Fruit fly (Drosophila melanogaster): ENCODE results near the gene Ppcs.

Gene Ppcs

dm6 chr3R:19147511-19148239, at the start of gene Ppcs:
Gene Ppcs (minus strand): TSS chr3R:19147910.
- TF ChIP-seq h (optimal IDR thresholded peaks at IDR 0.05), result no peak
- TF ChIP-seq ttk (optimal IDR thresholded peaks at IDR 0.05), result no peak
- TF ChIP-seq Sin3A (optimal IDR thresholded peaks at IDR 0.05), result no peak
- no peak for TF ChIP-seq Myc (optimal IDR thresholded peaks at IDR 0.05)
- no peak for TF ChIP-seq insv (optimal IDR thresholded peaks at IDR 0.05)
- TF ChIP-seq psq (optimal IDR thresholded peaks at IDR 0.05), result no peak

DNA sequence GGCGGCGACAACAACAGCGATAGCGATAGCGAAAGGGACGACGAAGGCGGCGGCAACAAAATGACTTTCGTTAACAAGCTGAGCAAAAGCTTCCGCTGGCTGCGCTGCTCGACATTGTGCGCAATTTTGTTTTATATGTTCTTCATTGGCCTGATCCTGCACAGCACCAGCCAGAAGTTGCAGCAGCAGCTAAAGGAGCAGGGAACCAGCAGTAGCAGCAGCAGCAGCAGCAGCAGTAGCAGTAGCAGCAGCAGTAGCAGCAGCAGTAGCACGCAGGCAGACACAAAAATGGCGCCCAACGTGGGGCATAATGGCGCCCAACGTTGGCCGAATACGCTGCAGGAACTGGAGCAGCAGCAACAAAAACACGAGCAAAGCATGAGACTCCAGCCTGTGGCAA, 42.3 kb upstream of the Ppcs start:
- TF ChIP-seq Myc (optimal IDR thresholded peaks at IDR 0.05) (no peak), insv (optimal IDR thresholded peaks at IDR 0.05) (no peak), ttk (optimal IDR thresholded peaks at IDR 0.05) (no peak), h (optimal IDR thresholded peaks at IDR 0.05) (no peak), Sin3A (optimal IDR thresholded peaks at IDR 0.05) (no peak)

DNA sequence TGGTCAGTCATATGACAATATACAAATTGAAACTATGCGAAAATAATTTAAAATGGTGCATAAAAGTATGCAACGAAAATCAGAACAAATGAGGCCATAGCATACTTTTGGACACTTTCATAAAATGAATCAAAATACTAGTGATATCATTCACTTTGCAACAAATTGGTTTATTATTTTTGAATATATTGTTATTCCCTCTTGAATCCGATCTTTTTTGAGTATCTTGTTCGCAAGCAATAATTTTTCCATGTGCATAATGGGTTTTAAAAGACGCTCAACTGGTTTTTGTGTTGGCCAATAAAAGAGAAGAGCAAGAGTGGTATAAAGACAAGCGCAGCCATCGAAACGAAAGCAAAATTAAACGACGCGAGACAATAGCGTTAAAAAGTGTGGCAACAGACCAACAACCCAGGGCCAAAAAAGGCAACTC, 40.0 kb upstream of the Ppcs start:
- TF ChIP-seq Sin3A (optimal IDR thresholded peaks at IDR 0.05), result no peak
- no peak for TF ChIP-seq psq (optimal IDR thresholded peaks at IDR 0.05)
- no peak for TF ChIP-seq h (optimal IDR thresholded peaks at IDR 0.05)
- no peak for TF ChIP-seq insv (optimal IDR thresholded peaks at IDR 0.05)
- TF ChIP-seq ttk (optimal IDR thresholded peaks at IDR 0.05), result no peak
- TF ChIP-seq Myc (optimal IDR thresholded peaks at IDR 0.05), result no peak

DNA sequence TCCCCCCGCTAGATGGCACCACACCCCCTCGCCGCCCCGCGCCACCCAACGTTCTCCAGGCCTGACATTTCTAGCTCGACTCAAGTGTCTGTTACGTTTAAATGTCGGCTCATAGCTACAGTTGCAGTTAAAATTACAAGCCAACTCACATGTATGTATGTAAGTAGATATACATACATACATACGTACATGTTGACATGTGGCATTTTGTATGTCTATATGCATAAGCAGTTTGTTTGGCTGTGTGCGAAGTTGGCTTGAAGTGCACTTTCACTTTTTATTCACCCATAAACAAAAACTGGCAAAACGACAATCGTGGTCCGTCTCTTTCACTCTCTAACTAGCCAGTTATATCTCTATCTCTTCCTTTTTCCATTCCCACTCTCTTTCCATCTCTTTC, 35.1 kb upstream of the Ppcs start:
- no peak for TF ChIP-seq psq (optimal IDR thresholded peaks at IDR 0.05)
- no peak for TF ChIP-seq ttk (optimal IDR thresholded peaks at IDR 0.05)
- TF ChIP-seq Sin3A (optimal IDR thresholded peaks at IDR 0.05), result no peak
- no peak for TF ChIP-seq Myc (optimal IDR thresholded peaks at IDR 0.05)
- no peak for TF ChIP-seq h (optimal IDR thresholded peaks at IDR 0.05)
- TF ChIP-seq insv (optimal IDR thresholded peaks at IDR 0.05), result no peak

dm6 chr3R:19181214-19181613, 33.5 kb upstream of the Ppcs start:
- no peak for TF ChIP-seq Sin3A (optimal IDR thresholded peaks at IDR 0.05)
- no peak for TF ChIP-seq ttk (optimal IDR thresholded peaks at IDR 0.05)
- no peak for TF ChIP-seq Myc (optimal IDR thresholded peaks at IDR 0.05)
- TF ChIP-seq psq (optimal IDR thresholded peaks at IDR 0.05), result no peak
- no peak for TF ChIP-seq insv (optimal IDR thresholded peaks at IDR 0.05)
- no peak for TF ChIP-seq h (optimal IDR thresholded peaks at IDR 0.05)

dm6 chr3R:19180263-19180893, 32.7 kb upstream of the Ppcs start, which contains the start of the genes CG5555 and myd:
Gene CG5555 (minus strand): TSS chr3R:19180538.
Gene myd (plus strand): TSS chr3R:19180659.
- TF ChIP-seq psq (optimal IDR thresholded peaks at IDR 0.05) (no peak), insv (optimal IDR thresholded peaks at IDR 0.05) (no peak), h (optimal IDR thresholded peaks at IDR 0.05) (no peak), Sin3A (optimal IDR thresholded peaks at IDR 0.05) (no peak), ttk (optimal IDR thresholded peaks at IDR 0.05) (no peak), Myc (optimal IDR thresholded peaks at IDR 0.05) (no peak)

- TF ChIP-seq psq (optimal IDR thresholded peaks at IDR 0.05), result no peak
- TF ChIP-seq Myc (optimal IDR thresholded peaks at IDR 0.05), result no peak
Measured at dm6 chr3R:19176700-19177099, 29.0 kb upstream of the Ppcs start, which contains the start of gene CG14282. Gene CG14282 (plus strand): TSS chr3R:19177000.

DNA sequence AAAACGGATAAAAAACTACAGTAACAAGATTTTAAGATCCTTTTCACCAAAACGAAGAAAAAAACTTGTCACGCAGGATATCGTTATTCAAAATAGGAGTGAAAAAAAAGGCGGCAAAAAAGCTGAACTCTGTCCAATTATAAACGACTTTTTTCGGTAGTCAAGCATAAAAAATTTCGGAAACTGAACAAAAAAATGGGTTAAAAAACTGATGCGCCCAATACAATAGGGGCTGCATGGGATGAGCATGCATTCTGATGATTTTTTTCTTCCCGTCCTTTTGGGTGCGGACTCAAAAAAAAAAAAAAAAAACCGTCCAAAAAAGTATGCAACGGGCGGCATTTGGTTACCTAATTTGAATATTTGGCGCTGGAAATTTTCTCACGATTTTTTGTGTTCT, 26.8 kb upstream of the Ppcs start:
- TF ChIP-seq h (optimal IDR thresholded peaks at IDR 0.05), result no peak

dm6 chr3R:19167521-19167920, 19.8 kb upstream of the Ppcs start:
- TF ChIP-seq h (optimal IDR thresholded peaks at IDR 0.05) (no peak), psq (optimal IDR thresholded peaks at IDR 0.05) (no peak), insv (optimal IDR thresholded peaks at IDR 0.05) (no peak), Myc (optimal IDR thresholded peaks at IDR 0.05) (no peak), Sin3A (optimal IDR thresholded peaks at IDR 0.05) (no peak), ttk (optimal IDR thresholded peaks at IDR 0.05) (no peak)

DNA sequence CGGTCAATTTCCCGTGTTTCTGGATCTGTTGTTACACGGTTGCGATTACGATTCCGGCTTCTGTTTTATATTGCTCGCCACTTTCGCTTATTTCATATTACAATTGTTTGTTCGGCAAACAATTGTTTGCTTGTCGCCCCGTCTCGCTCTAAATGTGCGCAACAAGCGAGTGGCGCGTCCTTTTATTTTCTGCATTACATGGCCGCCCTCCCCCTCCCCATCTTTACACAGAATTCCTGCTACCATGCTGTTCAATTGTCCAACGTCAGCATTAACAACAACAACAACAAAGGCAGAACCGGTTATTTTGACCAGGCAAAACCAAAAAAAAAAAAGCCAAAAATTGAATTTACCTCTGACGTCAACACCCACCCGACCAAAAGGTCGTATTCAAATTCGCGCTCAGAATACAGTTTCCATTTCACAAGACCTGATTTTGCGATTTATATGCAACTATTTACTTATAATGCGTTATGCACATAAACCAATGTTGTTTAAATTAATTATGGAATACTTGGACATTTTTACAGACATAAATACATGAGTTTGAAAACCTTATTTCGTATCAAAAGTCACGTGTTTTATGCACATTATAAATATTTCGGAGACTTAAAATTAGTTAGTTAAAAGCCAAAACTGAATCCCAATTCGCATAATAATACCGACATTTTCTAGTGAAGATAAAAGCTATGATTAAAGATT, 18.5 kb upstream of the Ppcs start:
- TF ChIP-seq Sin3A (optimal IDR thresholded peaks at IDR 0.05), result no peak

dm6 chr3R:19165620-19166055, 17.9 kb upstream of the Ppcs start:
- TF ChIP-seq ttk (optimal IDR thresholded peaks at IDR 0.05), result no peak
- TF ChIP-seq Myc (optimal IDR thresholded peaks at IDR 0.05), result no peak
- no peak for TF ChIP-seq psq (optimal IDR thresholded peaks at IDR 0.05)
- TF ChIP-seq insv (optimal IDR thresholded peaks at IDR 0.05), result no peak

dm6 chr3R:19164873-19165456, 17.3 kb upstream of the Ppcs start:
- no peak for TF ChIP-seq ttk (optimal IDR thresholded peaks at IDR 0.05)
- no peak for TF ChIP-seq h (optimal IDR thresholded peaks at IDR 0.05)
- TF ChIP-seq insv (optimal IDR thresholded peaks at IDR 0.05), result no peak
- TF ChIP-seq Myc (optimal IDR thresholded peaks at IDR 0.05), result no peak
- no peak for TF ChIP-seq psq (optimal IDR thresholded peaks at IDR 0.05)
- TF ChIP-seq Sin3A (optimal IDR thresholded peaks at IDR 0.05), result no peak
